Worm (Caenorhabditis elegans) whole organism, L4/young adult: ENCODE results near the gene Y64G10A.1.

ENCODE experiments used
- dao-5 ChIP-seq: sonication (generic microtip); optimal IDR thresholded peaks from 2 replicates; lab custom pipeline; 2016; ENCODE audit warnings: missing genotype, missing genetic modification characterization, moderate library complexity, missing compliant biosample characterization
- him-1 ChIP-seq: sonication (generic microtip); optimal IDR thresholded peaks from 2 replicates; lab custom pipeline; 2016; ENCODE audit warnings: missing genotype, missing genetic modification reagents, missing genetic modification characterization, missing compliant biosample characterization

ce11 chrIV:14241382-14242122 is 2.7 kb upstream of the Y64G10A.1 start, which contains the start of gene Y64G10A.10:
- TF ChIP-seq dao-5 (tag; lab: Kevin White, UChicago) = no peak
- no peak for TF ChIP-seq him-1 (tag; lab: Kevin White, UChicago)
